Worm (Caenorhabditis elegans) whole organism, late embryonic: ENCODE data around the gene K05F1.14.

Experiments used
- C08G9.2 ChIP-seq: sonication (generic microtip); optimal IDR thresholded peaks from 2 replicates; lab custom pipeline; 2016; ENCODE audit warnings: mild to moderate bottlenecking, missing genetic modification characterization, moderate library complexity, missing compliant biosample characterization
- C38D4.7 ChIP-seq: fragments of 200-800 bp; sonication (Bioruptor generic); optimal IDR thresholded peaks from 2 replicates; lab custom pipeline; 2018; ENCODE audit warnings: mild to moderate bottlenecking, missing genetic modification characterization, moderate library complexity, missing compliant biosample characterization
- K02D7.2 ChIP-seq: sonication (generic microtip); optimal IDR thresholded peaks from 2 replicates; lab custom pipeline; 2017; ENCODE audit warnings: mild to moderate bottlenecking, missing genetic modification characterization, missing compliant biosample characterization
- K09A11.1 ChIP-seq: sonication (generic microtip); optimal IDR thresholded peaks from 2 replicates; lab custom pipeline; 2017; ENCODE audit warnings: antibody characterized with exemption, mild to moderate bottlenecking, missing genetic modification characterization, missing compliant biosample characterization; ENCODE audit not compliant: insufficient read depth
- Y22D7AL.16 ChIP-seq: sonication (generic microtip); optimal IDR thresholded peaks from 2 replicates; lab custom pipeline; 2016; ENCODE audit warnings: missing genetic modification characterization, missing compliant biosample characterization
- ceh-18 ChIP-seq: sonication (generic microtip); optimal IDR thresholded peaks from 2 replicates; lab custom pipeline; 2016; ENCODE audit warnings: missing genetic modification characterization, missing compliant biosample characterization
- ceh-19 ChIP-seq: fragments of 200-800 bp; sonication (Bioruptor generic); optimal IDR thresholded peaks from 2 replicates; lab custom pipeline; 2018; ENCODE audit warnings: mild to moderate bottlenecking, missing genetic modification characterization, missing compliant biosample characterization
- ceh-22 ChIP-seq: sonication (generic microtip); optimal IDR thresholded peaks from 2 replicates; lab custom pipeline; 2017; ENCODE audit warnings: missing biosample characterization, missing genetic modification characterization
- ceh-24 ChIP-seq: sonication (generic microtip); optimal IDR thresholded peaks from 2 replicates; lab custom pipeline; 2016; ENCODE audit warnings: mild to moderate bottlenecking, missing genetic modification characterization, missing compliant biosample characterization
- ceh-30 ChIP-seq: fragments of 150-350 bp; optimal IDR thresholded peaks from 2 replicates; lab custom pipeline; 2014; ENCODE audit warnings: missing biosample characterization, missing genetic modification characterization
- ceh-48 ChIP-seq: sonication (generic microtip); optimal IDR thresholded peaks from 2 replicates; lab custom pipeline; 2016; ENCODE audit warnings: missing genetic modification characterization, inconsistent platforms, missing compliant biosample characterization
- ceh-6 ChIP-seq: fragments of 200-800 bp; sonication (Bioruptor generic); optimal IDR thresholded peaks from 2 replicates; lab custom pipeline; 2018; ENCODE audit warnings: mild to moderate bottlenecking, missing genetic modification characterization, missing compliant biosample characterization
- dve-1 ChIP-seq: sonication (generic microtip); optimal IDR thresholded peaks from 2 replicates; lab custom pipeline; 2017; ENCODE audit warnings: antibody characterized with exemption, mild to moderate bottlenecking, missing genetic modification characterization, missing compliant biosample characterization
- elt-4 ChIP-seq: sonication (generic microtip); optimal IDR thresholded peaks from 2 replicates; lab custom pipeline; 2016; ENCODE audit warnings: missing genetic modification characterization, missing compliant biosample characterization
- ets-4 ChIP-seq: sonication (generic microtip); optimal IDR thresholded peaks from 2 replicates; lab custom pipeline; 2016; ENCODE audit warnings: missing genetic modification characterization, missing compliant biosample characterization
- fkh-10 ChIP-seq: fragments of 150-350 bp; optimal IDR thresholded peaks from 2 replicates; lab custom pipeline; 2014; ENCODE audit warnings: missing biosample characterization, missing genetic modification reagents, missing genetic modification characterization
- hlh-13 ChIP-seq: fragments of 200-800 bp; sonication (Bioruptor generic); optimal IDR thresholded peaks from 2 replicates; lab custom pipeline; 2018; ENCODE audit warnings: mild to moderate bottlenecking, missing genetic modification characterization, missing compliant biosample characterization
- hlh-6 ChIP-seq: sonication (generic microtip); optimal IDR thresholded peaks from 2 replicates; lab custom pipeline; 2016; ENCODE audit warnings: missing genotype, missing genetic modification characterization, missing compliant biosample characterization
- hlh-8 ChIP-seq: sonication (generic microtip); optimal IDR thresholded peaks from 2 replicates; lab custom pipeline; 2016; ENCODE audit warnings: missing genotype, missing genetic modification characterization, missing compliant biosample characterization
- lin-11 ChIP-seq: fragments of 200-800 bp; sonication (Bioruptor generic); optimal IDR thresholded peaks from 2 replicates; lab custom pipeline; 2018; ENCODE audit warnings: mild to moderate bottlenecking, missing genetic modification characterization, missing compliant biosample characterization
- nfya-1 ChIP-seq: sonication (generic microtip); optimal IDR thresholded peaks from 2 replicates; lab custom pipeline; 2017; ENCODE audit warnings: missing genetic modification characterization, mild to moderate bottlenecking, missing compliant biosample characterization, antibody characterized with exemption, moderate library complexity
- odd-2 ChIP-seq: sonication (generic microtip); optimal IDR thresholded peaks from 2 replicates; lab custom pipeline; 2017; ENCODE audit warnings: antibody characterized with exemption, mild to moderate bottlenecking, missing genetic modification characterization, missing compliant biosample characterization
- pha-2 ChIP-seq: sonication (generic microtip); optimal IDR thresholded peaks from 2 replicates; lab custom pipeline; 2017; ENCODE audit warnings: mild to moderate bottlenecking, missing genetic modification characterization, missing compliant biosample characterization
- pha-4 ChIP-seq: fragments of 150-350 bp; optimal IDR thresholded peaks from 2 replicates; lab custom pipeline; 2018; ENCODE audit warnings: missing biosample characterization, missing genetic modification reagents, missing genetic modification characterization
- pqm-1 ChIP-seq: sonication (generic microtip); optimal IDR thresholded peaks from 2 replicates; lab custom pipeline; 2016; ENCODE audit warnings: missing genetic modification characterization, missing compliant biosample characterization
- rnt-1 ChIP-seq: sonication (generic microtip); optimal IDR thresholded peaks from 2 replicates; lab custom pipeline; 2016; ENCODE audit warnings: missing genetic modification characterization, missing compliant biosample characterization
- sdc-2 ChIP-seq: sonication (generic microtip); optimal IDR thresholded peaks from 2 replicates; lab custom pipeline; 2016; ENCODE audit warnings: missing genotype, missing genetic modification characterization, missing compliant biosample characterization
- sox-2 ChIP-seq: fragments of 200-800 bp; sonication (Bioruptor generic); IDR thresholded peaks from 2 replicates; pipeline ENCODE4 v1.3.6; 2022; ENCODE audit warnings: missing genetic modification reagents, missing genetic modification characterization, missing compliant biosample characterization
- tbx-2 ChIP-seq: sonication (generic microtip); optimal IDR thresholded peaks from 2 replicates; lab custom pipeline; 2016; ENCODE audit warnings: missing genetic modification characterization, missing compliant biosample characterization
- tbx-7 ChIP-seq: sonication (generic microtip); optimal IDR thresholded peaks from 2 replicates; lab custom pipeline; 2016; ENCODE audit warnings: missing genotype, missing genetic modification characterization, missing compliant biosample characterization
- unc-3 ChIP-seq, 2 experiments: fragments of 200-800 bp in 1 of 2; sonication (Bioruptor generic) in 1 of 2; sonication (generic microtip) in 1 of 2; conservative IDR thresholded peaks in 1 of 2; optimal IDR thresholded peaks in 1 of 2; 2 replicates each; pipeline versions ENCODE4 v1.3.6 to Lab custom; 2016 to 2022; ENCODE audit warnings: missing compliant biosample characterization in 2 of 2, missing genetic modification characterization in 2 of 2, missing genetic modification reagents in 1 of 2
- unc-86 ChIP-seq: sonication (generic microtip); optimal IDR thresholded peaks from 2 replicates; lab custom pipeline; 2016; ENCODE audit warnings: missing genetic modification characterization, missing compliant biosample characterization
- ztf-16 ChIP-seq: sonication (generic microtip); optimal IDR thresholded peaks from 2 replicates; lab custom pipeline; 2017; ENCODE audit warnings: missing genetic modification characterization, missing compliant biosample characterization

The K05F1.14 gene

ce11 chrII:5792490-5792889 is at the start of gene K05F1.14:
TSS of gene K05F1.14 (minus strand) at chrII:5792590.
- no peak for TF ChIP-seq ceh-30 (tag; lab: Kevin White, UChicago)
- TF ChIP-seq hlh-8, result no peak
- no peak for TF ChIP-seq ceh-19
- no peak for TF ChIP-seq unc-86 (tag; lab: Kevin White, UChicago)
- no peak for TF ChIP-seq C38D4.7

- TF ChIP-seq ets-4 (tag; lab: Kevin White, UChicago) (no peak), odd-2 (tag; lab: Kevin White, UChicago) (no peak), ceh-6 (no peak), K09A11.1 (tag; lab: Kevin White, UChicago) (no peak), K02D7.2 (tag; lab: Kevin White, UChicago) (no peak), pha-4 (tag; lab: Kevin White, UChicago) (no peak), ceh-24 (tag; lab: Kevin White, UChicago) (no peak), tbx-2 (tag; lab: Kevin White, UChicago) (no peak), rnt-1 (tag; lab: Kevin White, UChicago) (no peak)
These were observed 49.5 kb upstream of the K05F1.14 start, which contains the start of gene nep-25 for ce11 chrII:5841866-5842265. TSS of gene nep-25 (plus strand) at chrII:5842240.

ce11 chrII:5841053-5841547 is 48.7 kb upstream of the K05F1.14 start, which contains the start of gene lec-5:
TSS of gene lec-5 (minus strand) at chrII:5841103.
- no peak for TF ChIP-seq unc-3 (GFP tag; conservative IDR thresholded peaks at IDR 0.05; lab: Robert Waterston, UW)
- TF ChIP-seq unc-3 (tag; optimal IDR thresholded peaks at IDR 0.05; lab: Kevin White, UChicago), result no peak
- no peak for TF ChIP-seq sdc-2 (tag; lab: Kevin White, UChicago)
- TF ChIP-seq rnt-1 (tag; lab: Kevin White, UChicago), result peak; percentile 54
- peak; percentile 68 for TF ChIP-seq ceh-18 (tag; lab: Kevin White, UChicago)

ce11 chrII:5839227-5839626 is 46.8 kb upstream of the K05F1.14 start, which contains the start of gene ZK1248.19:
TSS of gene ZK1248.19 (minus strand) at chrII:5839414.
- TF ChIP-seq nfya-1 (tag; lab: Kevin White, UChicago) (peak; percentile 28), hlh-13 (GFP tag; lab: Kevin White, UChicago) (no peak)
- TF ChIP-seq, all 69 proteins: peak for 1

- TF ChIP-seq hlh-6 (tag; lab: Kevin White, UChicago), result no peak
- TF ChIP-seq K02D7.2 (tag; lab: Kevin White, UChicago), result no peak
- no peak for TF ChIP-seq ztf-16 (tag; lab: Kevin White, UChicago)
- no peak for TF ChIP-seq ceh-30 (tag; lab: Kevin White, UChicago)
- TF ChIP-seq lin-11 (tag; lab: Kevin White, UChicago), result no peak
- TF ChIP-seq C08G9.2 (tag; lab: Kevin White, UChicago), result no peak
- no peak for TF ChIP-seq tbx-7 (tag; lab: Kevin White, UChicago)
- TF ChIP-seq unc-3 (GFP tag; conservative IDR thresholded peaks at IDR 0.05; lab: Robert Waterston, UW), result no peak
- TF ChIP-seq unc-3 (tag; optimal IDR thresholded peaks at IDR 0.05; lab: Kevin White, UChicago), result no peak
- TF ChIP-seq elt-4 (tag; lab: Kevin White, UChicago), result no peak
- no peak for TF ChIP-seq ceh-22 (tag; lab: Kevin White, UChicago)
- no peak for TF ChIP-seq sox-2 (GFP tag; lab: Robert Waterston, UW)
- TF ChIP-seq Y22D7AL.16, result no peak
- TF ChIP-seq ceh-48 (tag; lab: Kevin White, UChicago), result no peak
- no peak for TF ChIP-seq fkh-10 (GFP tag; lab: Kevin White, UChicago)
- no peak for TF ChIP-seq ets-4 (tag; lab: Kevin White, UChicago)
- no peak for TF ChIP-seq dve-1 (tag; lab: Kevin White, UChicago)
- TF ChIP-seq pha-2 (tag; lab: Kevin White, UChicago), result no peak
- TF ChIP-seq pqm-1 (tag; lab: Kevin White, UChicago), result no peak
These were observed 46.1 kb upstream of the K05F1.14 start, which contains the start of gene ZK1248.15 for ce11 chrII:5838453-5838852. TSS of gene ZK1248.15 (minus strand) at chrII:5838553.
